Worm (Caenorhabditis elegans): ENCODE data around the gene fum-1.

Gene fum-1

DNA sequence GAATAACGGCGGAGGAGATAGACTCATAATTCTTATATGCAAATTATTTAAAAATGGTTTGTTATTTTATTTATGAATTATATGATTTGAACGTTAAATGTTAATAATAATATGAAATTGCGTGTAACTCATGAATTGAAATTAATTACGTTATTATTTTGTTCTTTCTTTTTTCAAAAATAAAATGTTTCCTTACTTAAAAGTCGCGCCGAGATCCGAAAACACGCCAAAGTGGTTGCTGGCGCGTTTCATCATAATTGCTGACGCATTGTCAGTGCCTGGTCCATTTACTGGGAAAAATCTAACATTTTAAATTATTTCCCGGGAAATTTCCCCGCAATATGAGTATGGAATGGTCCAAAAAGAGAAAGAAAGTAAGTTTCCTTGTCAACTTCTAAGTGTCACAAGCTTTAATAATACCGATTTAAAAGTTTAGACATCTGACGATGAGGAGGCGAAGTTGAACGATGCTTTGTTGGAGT, 34.1 kb downstream of the fum-1 start, which contains the start of the genes C07H6.9 and sap-140:
Gene C07H6.9 (minus strand): TSS at position 51 of the 482 bp plus-strand sequence.
Gene sap-140 (plus strand): TSS at position 318 of the 482 bp plus-strand sequence.
- peak; percentile 42 for TF ChIP-seq nhr-10 (tag; optimal IDR thresholded peaks at IDR 0.05)
- no peak for TF ChIP-seq nhr-12 (tag; optimal IDR thresholded peaks at IDR 0.05)
- TF ChIP-seq mab-5 (tag; optimal IDR thresholded peaks at IDR 0.05): peak; percentile 32
- TF ChIP-seq lin-39 (tag; optimal IDR thresholded peaks at IDR 0.05): no peak
- TF ChIP-seq mbf-1 (tag; optimal IDR thresholded peaks at IDR 0.05): no peak
- peak; percentile 8 for TF ChIP-seq R02D3.7 (tag; optimal IDR thresholded peaks at IDR 0.05)
- peak; percentile 19 for TF ChIP-seq sem-4 (tag; optimal IDR thresholded peaks at IDR 0.05)
- TF ChIP-seq crh-2 (tag; optimal IDR thresholded peaks at IDR 0.05): peak; percentile 87
- no peak for TF ChIP-seq blmp-1 (tag; optimal IDR thresholded peaks at IDR 0.05; ENCODE audit: insufficient read depth)
- no peak for TF ChIP-seq skn-1 (tag; optimal IDR thresholded peaks at IDR 0.05)
- TF ChIP-seq nhr-237 (tag; optimal IDR thresholded peaks at IDR 0.05): no peak
- peak; percentile 58 for TF ChIP-seq lin-11 (tag; optimal IDR thresholded peaks at IDR 0.05)
- peak; percentile 53 for TF ChIP-seq fos-1 (tag; optimal IDR thresholded peaks at IDR 0.05)
- TF ChIP-seq lin-13 (GFP tag; optimal IDR thresholded peaks at IDR 0.05): peak; percentile 90
- peak; percentile 82 for TF ChIP-seq sma-9 (GFP tag; optimal IDR thresholded peaks at IDR 0.05)
- no peak for TF ChIP-seq sma-9 (tag; optimal IDR thresholded peaks at IDR 0.05)
- peak; percentile 37 for TF ChIP-seq ztf-4 (tag; optimal IDR thresholded peaks at IDR 0.05)
- no peak for TF ChIP-seq unc-62 (GFP tag; optimal IDR thresholded peaks at IDR 0.05)
- peak; percentile 63 for TF ChIP-seq nhr-21 (tag; optimal IDR thresholded peaks at IDR 0.05)
- no peak for TF ChIP-seq egl-27 (tag; optimal IDR thresholded peaks at IDR 0.05)
- TF ChIP-seq gmeb-1 (tag; optimal IDR thresholded peaks at IDR 0.05): peak; percentile 92
- TF ChIP-seq C34F6.9 (tag; optimal IDR thresholded peaks at IDR 0.05): peak; percentile 93
- no peak for TF ChIP-seq ztf-1 (GFP tag; conservative IDR thresholded peaks at IDR 0.05)
- TF ChIP-seq ceh-82 (tag; optimal IDR thresholded peaks at IDR 0.05): no peak
- no peak for TF ChIP-seq elt-1 (tag; optimal IDR thresholded peaks at IDR 0.05)
- no peak for TF ChIP-seq ZK546.5 (tag; optimal IDR thresholded peaks at IDR 0.05)
- no peak for TF ChIP-seq dmd-4 (tag; optimal IDR thresholded peaks at IDR 0.05)
- no peak for TF ChIP-seq ceh-16 (tag; optimal IDR thresholded peaks at IDR 0.05)
- peak; percentile 53 for TF ChIP-seq nhr-129 (tag; optimal IDR thresholded peaks at IDR 0.05)
- no peak for TF ChIP-seq peb-1 (tag; optimal IDR thresholded peaks at IDR 0.05)
- no peak for TF ChIP-seq nhr-77 (tag; optimal IDR thresholded peaks at IDR 0.05)
- TF ChIP-seq nhr-25 (tag; optimal IDR thresholded peaks at IDR 0.05): peak; percentile 74
- peak; percentile 54 for TF ChIP-seq snpc-4 (tag; optimal IDR thresholded peaks at IDR 0.05)
- peak; percentile 84 to 91 for TF ChIP-seq lsy-2 (tag; optimal IDR thresholded peaks at IDR 0.05)
- peak; percentile 5 for TF ChIP-seq nhr-6 (tag; optimal IDR thresholded peaks at IDR 0.05)
- peak; percentile 83 for TF ChIP-seq unc-55 (GFP tag; optimal IDR thresholded peaks at IDR 0.05)
- TF ChIP-seq ama-1 (optimal IDR thresholded peaks at IDR 0.05): peak; percentile 50
- no peak for TF ChIP-seq Y55F3AM.14 (GFP tag; optimal IDR thresholded peaks at IDR 0.05)
- peak; percentile 73 for TF ChIP-seq sma-3 (GFP tag; optimal IDR thresholded peaks at IDR 0.05)
- no peak for TF ChIP-seq alr-1 (tag; optimal IDR thresholded peaks at IDR 0.05)
- peak in 1 of 2 experiments; percentile 4 for TF ChIP-seq mdl-1 (tag; optimal IDR thresholded peaks at IDR 0.05)
- peak; percentile 77 for TF ChIP-seq F13H6.1 (tag; optimal IDR thresholded peaks at IDR 0.05)

DNA sequence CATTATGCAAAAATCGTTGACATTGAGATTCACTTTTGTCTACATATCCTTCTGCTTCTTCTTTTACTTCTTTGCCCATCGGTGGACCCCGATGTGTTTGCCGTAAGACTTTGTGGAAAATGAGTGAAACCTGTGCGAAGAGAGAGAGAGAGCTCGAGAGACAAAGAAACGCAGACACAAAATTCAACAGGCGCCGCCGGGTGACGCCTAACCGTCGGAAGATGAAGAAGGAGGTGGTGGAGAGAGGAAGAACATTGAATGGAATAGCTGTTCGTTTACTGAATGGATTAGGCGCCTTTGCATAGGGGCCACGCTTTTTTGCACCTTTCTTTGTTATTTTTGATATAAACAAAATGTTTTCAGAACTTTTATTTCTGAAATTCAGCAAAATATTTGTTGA, 41.6 kb downstream of the fum-1 start:
- TF ChIP-seq ztf-4 (tag; optimal IDR thresholded peaks at IDR 0.05) (no peak), lin-13 (GFP tag; optimal IDR thresholded peaks at IDR 0.05) (no peak), F13H6.1 (tag; optimal IDR thresholded peaks at IDR 0.05) (no peak), unc-62 (GFP tag; optimal IDR thresholded peaks at IDR 0.05) (no peak), nhr-6 (tag; optimal IDR thresholded peaks at IDR 0.05) (no peak)

DNA sequence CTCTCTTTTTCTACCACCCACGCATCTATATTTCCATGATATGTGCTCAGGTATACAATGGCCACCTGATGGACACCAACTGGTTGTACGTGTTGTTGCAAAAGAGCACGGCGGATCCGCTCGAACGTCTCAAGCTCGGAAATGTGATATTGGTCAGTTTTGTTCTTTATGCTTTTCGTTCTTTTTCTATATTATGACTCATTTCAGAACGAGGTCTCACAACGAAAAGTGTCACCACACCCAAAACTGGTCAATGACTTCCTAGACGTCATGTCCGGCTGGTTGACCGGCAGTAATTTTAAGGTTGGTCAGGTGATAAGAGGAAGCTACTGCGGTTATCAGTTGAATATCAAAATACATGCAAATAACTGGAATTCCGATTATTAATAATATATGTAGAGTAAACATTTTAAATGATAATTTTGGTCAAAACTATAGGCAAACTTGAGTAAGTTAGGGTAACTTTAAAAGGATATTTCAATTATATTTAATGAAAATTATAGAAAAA, 42.8 kb downstream of the fum-1 start, which contains the start of gene cls-1:
Gene cls-1 (plus strand): TSS at position 51 of the 508 bp plus-strand sequence.
- TF ChIP-seq ZK546.5 (tag; optimal IDR thresholded peaks at IDR 0.05): no peak
- TF ChIP-seq fos-1 (tag; optimal IDR thresholded peaks at IDR 0.05): peak; percentile 56
- no peak for TF ChIP-seq nhr-23 (tag; optimal IDR thresholded peaks at IDR 0.05)
